Worm (Caenorhabditis elegans) whole organism, midembryonic: ENCODE data around the gene arcp-1.

Experiments
- T22C8.4 ChIP-seq: fragments of 200-800 bp; sonication (Bioruptor generic); IDR thresholded peaks from 2 replicates; pipeline ENCODE4 v1.3.6; 2022; ENCODE audit warnings: missing genetic modification characterization, missing compliant biosample characterization
- cog-1 ChIP-seq: sonication (generic microtip); optimal IDR thresholded peaks from 2 replicates; lab custom pipeline; 2016; ENCODE audit warnings: missing genetic modification characterization, missing compliant biosample characterization
- flt-1 ChIP-seq: fragments of 200-800 bp; sonication (Bioruptor generic); IDR thresholded peaks from 2 replicates; pipeline ENCODE4 v1.3.6; 2022; ENCODE audit warnings: missing genetic modification characterization, missing compliant biosample characterization
- klf-2 ChIP-seq: fragments of 200-800 bp; sonication (Bioruptor generic); conservative IDR thresholded peaks from 2 replicates; pipeline ENCODE4 v1.3.6; 2022; ENCODE audit warnings: missing genetic modification reagents, missing genetic modification characterization, missing compliant biosample characterization
- med-1 ChIP-seq: sonication (generic microtip); optimal IDR thresholded peaks from 2 replicates; lab custom pipeline; 2017; ENCODE audit warnings: missing genetic modification characterization, mild to moderate bottlenecking, missing compliant biosample characterization, antibody characterized with exemption, missing genetic modification reagents; ENCODE audit not compliant: insufficient read depth
- ref-1 ChIP-seq: fragments of 200-800 bp; sonication (Bioruptor generic); conservative IDR thresholded peaks from 2 replicates; pipeline ENCODE4 v1.3.6; 2022; ENCODE audit warnings: missing genetic modification reagents, missing genetic modification characterization, missing compliant biosample characterization
- tab-1 ChIP-seq: fragments of 200-800 bp; sonication (Bioruptor generic); IDR thresholded peaks from 2 replicates; pipeline ENCODE4 v1.3.6; 2022; ENCODE audit warnings: missing genetic modification characterization, missing compliant biosample characterization
- ztf-23 ChIP-seq: fragments of 200-800 bp; sonication (Bioruptor generic); IDR thresholded peaks from 2 replicates; pipeline ENCODE4 v1.3.6; 2022; ENCODE audit warnings: missing genetic modification reagents, missing genetic modification characterization, missing compliant biosample characterization
- ztf-29 ChIP-seq: fragments of 200-800 bp; sonication (Bioruptor generic); IDR thresholded peaks from 2 replicates; pipeline ENCODE4 v1.3.6; 2022; ENCODE audit warnings: missing genetic modification reagents, missing genetic modification characterization, missing compliant biosample characterization

Gene arcp-1

ce11 chrIII:3719564-3719963 is 39.6 kb downstream of the arcp-1 start, which contains the start of gene C14B1.8:
C14B1.8 (minus strand) TSS chrIII:3719680.
- TF ChIP-seq klf-2 (GFP tag; lab: Robert Waterston, UW) (no peak), cog-1 (no peak), ztf-23 (no peak), tab-1 (GFP tag; lab: Robert Waterston, UW) (no peak), med-1 (no peak), ref-1 (GFP tag; lab: Robert Waterston, UW) (no peak), flt-1 (GFP tag; lab: Robert Waterston, UW) (no peak), ztf-29 (GFP tag; lab: Robert Waterston, UW) (no peak), T22C8.4 (no peak)

ce11 chrIII:3716073-3716659 is 43.0 kb downstream of the arcp-1 start:
- TF ChIP-seq tab-1 (GFP tag; lab: Robert Waterston, UW) (no peak), ztf-23 (0 out of 2 replicates have a peak, but pooled peaks have one; percentile 32), T22C8.4 (no peak), cog-1 (peak; percentile 24), ref-1 (GFP tag; lab: Robert Waterston, UW) (no peak), klf-2 (GFP tag; lab: Robert Waterston, UW) (0 out of 2 replicates have a peak, but pooled peaks have one; percentile 51), ztf-29 (GFP tag; lab: Robert Waterston, UW) (no peak), med-1 (no peak), flt-1 (GFP tag; lab: Robert Waterston, UW) (no peak)

- TF ChIP-seq ztf-23 (no peak), ztf-29 (GFP tag; lab: Robert Waterston, UW) (no peak), cog-1 (no peak), med-1 (no peak), klf-2 (GFP tag; lab: Robert Waterston, UW) (no peak), flt-1 (GFP tag; lab: Robert Waterston, UW) (no peak), T22C8.4 (no peak), tab-1 (GFP tag; lab: Robert Waterston, UW) (no peak), ref-1 (GFP tag; lab: Robert Waterston, UW) (no peak)
Measured at ce11 chrIII:3713163-3713562, 46.0 kb downstream of the arcp-1 start, which contains the start of gene nrde-1. nrde-1 (plus strand) TSS chrIII:3713463.

- TF ChIP-seq cog-1: no peak
- no peak for TF ChIP-seq med-1
- no peak for TF ChIP-seq ztf-29 (GFP tag; lab: Robert Waterston, UW)
- no peak for TF ChIP-seq klf-2 (GFP tag; lab: Robert Waterston, UW)
- no peak for TF ChIP-seq tab-1 (GFP tag; lab: Robert Waterston, UW)
- no peak for TF ChIP-seq ztf-23
- TF ChIP-seq ref-1 (GFP tag; lab: Robert Waterston, UW): no peak
- no peak for TF ChIP-seq T22C8.4
- no peak for TF ChIP-seq flt-1 (GFP tag; lab: Robert Waterston, UW)
Measured at ce11 chrIII:3709030-3709429, 50.2 kb downstream of the arcp-1 start, which contains the start of gene alkb-8. alkb-8 (plus strand) TSS chrIII:3709330.

- TF ChIP-seq flt-1 (GFP tag; lab: Robert Waterston, UW) (no peak), T22C8.4 (no peak), ztf-29 (GFP tag; lab: Robert Waterston, UW) (no peak), med-1 (no peak), ztf-23 (no peak)
Measured at ce11 chrIII:3706586-3706985, 52.6 kb downstream of the arcp-1 start, which contains the start of gene dph-1. dph-1 (plus strand) TSS chrIII:3706886.

- TF ChIP-seq T22C8.4 (no peak), cog-1 (no peak), med-1 (no peak), ztf-23 (no peak), tab-1 (GFP tag; lab: Robert Waterston, UW) (no peak), klf-2 (GFP tag; lab: Robert Waterston, UW) (no peak)
Measured at ce11 chrIII:3704967-3705366, 54.2 kb downstream of the arcp-1 start, which contains the start of gene wdr-5.1. wdr-5.1 (plus strand) TSS chrIII:3705285.

- TF ChIP-seq T22C8.4 (no peak), flt-1 (GFP tag; lab: Robert Waterston, UW) (no peak), ref-1 (GFP tag; lab: Robert Waterston, UW) (no peak), med-1 (no peak), cog-1 (no peak), tab-1 (GFP tag; lab: Robert Waterston, UW) (no peak), ztf-29 (GFP tag; lab: Robert Waterston, UW) (no peak), klf-2 (GFP tag; lab: Robert Waterston, UW) (no peak), ztf-23 (no peak)
Measured at ce11 chrIII:3703397-3703796, 55.8 kb downstream of the arcp-1 start, which contains the start of gene C14B1.3. C14B1.3 (plus strand) TSS chrIII:3703564.

- TF ChIP-seq cog-1: no peak
- TF ChIP-seq ref-1 (GFP tag; lab: Robert Waterston, UW): no peak
- no peak for TF ChIP-seq T22C8.4
- 0 out of 2 replicates have a peak, but pooled peaks have one; percentile 20 for TF ChIP-seq ztf-29 (GFP tag; lab: Robert Waterston, UW)
- no peak for TF ChIP-seq med-1
Measured at ce11 chrIII:3701411-3702310, 57.6 kb downstream of the arcp-1 start, which contains the start of the genes pdi-1 and C14B1.2. pdi-1 (minus strand) TSS chrIII:3701461. C14B1.2 (plus strand) TSS chrIII:3702260.

- TF ChIP-seq flt-1 (GFP tag; lab: Robert Waterston, UW) (no peak), tab-1 (GFP tag; lab: Robert Waterston, UW) (no peak), klf-2 (GFP tag; lab: Robert Waterston, UW) (no peak), cog-1 (no peak), ztf-29 (GFP tag; lab: Robert Waterston, UW) (no peak), T22C8.4 (no peak), med-1 (no peak), ztf-23 (no peak), ref-1 (GFP tag; lab: Robert Waterston, UW) (no peak)
Measured at ce11 chrIII:3699275-3699674, 59.9 kb downstream of the arcp-1 start, which contains the start of gene cyn-9. cyn-9 (minus strand) TSS chrIII:3699640.
